Fruit fly (Drosophila melanogaster) whole organism, embryonic: Measurements from ENCODE around the gene mld.

Experiments
- Adf1 ChIP-seq: fragments of 200-800 bp; sonication (Bioruptor generic); IDR thresholded peaks from 2 replicates; pipeline ENCODE4 v1.3.6; 2022; ENCODE audit warnings: missing biosample characterization, missing genetic modification characterization
- B-H2 ChIP-seq: fragments of 200-800 bp; sonication (Bioruptor generic); optimal IDR thresholded peaks from 2 replicates; lab custom pipeline; 2018; ENCODE audit warnings: missing biosample characterization, mild to moderate bottlenecking, missing genetic modification characterization
- CG11456 ChIP-seq: fragments of 200-800 bp; sonication (Bioruptor generic); IDR thresholded peaks from 3 replicates; pipeline ENCODE4 v1.3.6; 2022; ENCODE audit warnings: missing biosample characterization, missing genetic modification characterization
- CG11696 ChIP-seq: fragments of 200-800 bp; sonication (Bioruptor generic); IDR thresholded peaks from 2 replicates; pipeline ENCODE4 v1.3.6; 2022; ENCODE audit warnings: missing biosample characterization, missing genetic modification characterization
- CG12071 ChIP-seq: fragments of 200-800 bp; sonication (Bioruptor generic); optimal IDR thresholded peaks from 3 replicates; lab custom pipeline; 2018; ENCODE audit warnings: missing biosample characterization, mild to moderate bottlenecking, missing genetic modification characterization
- CG13287 ChIP-seq: fragments of 200-800 bp; sonication (Bioruptor generic); IDR thresholded peaks from 2 replicates; pipeline ENCODE4 v1.3.6; 2022; ENCODE audit warnings: missing biosample characterization, missing genetic modification characterization; ENCODE audit not compliant: partially characterized antibody
- CG13894 ChIP-seq: fragments of 200-800 bp; sonication (Bioruptor generic); optimal IDR thresholded peaks from 3 replicates; lab custom pipeline; 2018; ENCODE audit warnings: missing biosample characterization, mild to moderate bottlenecking, missing genetic modification characterization, moderate library complexity
- CG14050 ChIP-seq: fragments of 200-800 bp; sonication (Bioruptor generic); IDR thresholded peaks from 3 replicates; pipeline ENCODE4 v1.3.6; 2022; ENCODE audit warnings: missing biosample characterization, missing genetic modification characterization
- CG14441 ChIP-seq: fragments of 200-800 bp; sonication (Bioruptor generic); IDR thresholded peaks from 2 replicates; pipeline ENCODE4 v1.3.6; 2022; ENCODE audit warnings: missing biosample characterization, missing genetic modification characterization
- CG1529 ChIP-seq: fragments of 200-800 bp; sonication (Bioruptor generic); optimal IDR thresholded peaks from 3 replicates; lab custom pipeline; 2018; ENCODE audit warnings: missing biosample characterization, missing genetic modification characterization
- CG16779 ChIP-seq: fragments of 200-800 bp; sonication (Bioruptor generic); IDR thresholded peaks from 2 replicates; pipeline ENCODE4 v1.3.6; 2022; ENCODE audit warnings: missing biosample characterization, missing genetic modification characterization
- CG17359 ChIP-seq: fragments of 200-800 bp; sonication (Bioruptor generic); optimal IDR thresholded peaks from 3 replicates; lab custom pipeline; 2018; ENCODE audit warnings: missing biosample characterization, mild to moderate bottlenecking, missing genetic modification characterization, moderate library complexity
- CG17361 ChIP-seq: fragments of 200-800 bp; sonication (Bioruptor generic); IDR thresholded peaks from 3 replicates; pipeline ENCODE4 v1.3.6; 2022; ENCODE audit warnings: missing biosample characterization, missing genetic modification characterization
- CG2678 ChIP-seq: fragments of 200-800 bp; sonication (Bioruptor generic); optimal IDR thresholded peaks from 3 replicates; lab custom pipeline; 2019; ENCODE audit warnings: missing biosample characterization, mild to moderate bottlenecking, missing genetic modification characterization, moderate library complexity
- CG31365 ChIP-seq: fragments of 200-800 bp; sonication (Bioruptor generic); optimal IDR thresholded peaks from 2 replicates; lab custom pipeline; 2018; ENCODE audit warnings: missing biosample characterization, mild to moderate bottlenecking, missing genetic modification characterization
- CG31441 ChIP-seq: fragments of 200-800 bp; sonication (Bioruptor generic); IDR thresholded peaks from 2 replicates; pipeline ENCODE4 v1.3.6; 2022; ENCODE audit warnings: missing biosample characterization, missing genetic modification characterization
- CG3281 ChIP-seq: fragments of 200-800 bp; sonication (Bioruptor generic); optimal IDR thresholded peaks from 3 replicates; lab custom pipeline; 2017; ENCODE audit warnings: missing biosample characterization, mild to moderate bottlenecking, missing genetic modification characterization
- CG4404 ChIP-seq: fragments of 200-800 bp; sonication (Bioruptor generic); IDR thresholded peaks from 2 replicates; pipeline ENCODE4 v1.3.6; 2022; ENCODE audit warnings: missing biosample characterization, missing genetic modification characterization
- CG6254 ChIP-seq: fragments of 200-800 bp; sonication (Bioruptor generic); optimal IDR thresholded peaks from 3 replicates; lab custom pipeline; 2017; ENCODE audit warnings: mild to moderate bottlenecking, missing biosample characterization, missing genetic modification reagents, missing genetic modification characterization
- CG6854 ChIP-seq: fragments of 200-800 bp; sonication (Bioruptor generic); optimal IDR thresholded peaks from 3 replicates; lab custom pipeline; 2017; ENCODE audit warnings: missing biosample characterization, mild to moderate bottlenecking, missing genetic modification characterization
- CG8290 ChIP-seq, 3 experiments: fragments of 200-800 bp; sonication (Bioruptor generic); optimal IDR thresholded peaks; 2 replicates each; lab custom pipeline; 2016 to 2019; ENCODE audit warnings: missing biosample characterization in 3 of 3, missing genetic modification characterization in 3 of 3, mild to moderate bottlenecking in 2 of 3, moderate library complexity in 1 of 3
- Camta ChIP-seq: fragments of 200-800 bp; sonication (Bioruptor generic); optimal IDR thresholded peaks from 2 replicates; lab custom pipeline; 2016; ENCODE audit warnings: missing biosample characterization, missing genetic modification characterization
- E2f1 ChIP-seq: fragments of 200-800 bp; sonication (Bioruptor generic); IDR thresholded peaks from 2 replicates; pipeline ENCODE4 v1.3.6; 2022; ENCODE audit warnings: missing biosample characterization, missing genetic modification characterization
- Ets65A ChIP-seq: fragments of 200-800 bp; sonication (Bioruptor generic); peaks from one replicate; lab custom pipeline; 2016; ENCODE audit warnings: missing biosample characterization, missing genetic modification characterization
- HmgZ ChIP-seq: fragments of 200-800 bp; sonication (Bioruptor generic); optimal IDR thresholded peaks from 2 replicates; lab custom pipeline; 2018; ENCODE audit warnings: missing biosample characterization, mild to moderate bottlenecking, missing genetic modification characterization
- Hr51 ChIP-seq, 2 experiments: fragments of 200-800 bp; sonication (Bioruptor generic); optimal IDR thresholded peaks; 2 replicates in 1 of 2; 3 replicates in 1 of 2; lab custom pipeline; 2016 to 2018; ENCODE audit warnings: missing biosample characterization in 2 of 2, missing genetic modification characterization in 2 of 2, mild to moderate bottlenecking in 1 of 2, moderate library complexity in 1 of 2
- MBD-R2 ChIP-seq: fragments of 200-800 bp; sonication (Bioruptor generic); IDR thresholded peaks from 2 replicates; pipeline ENCODE4 v1.3.6; 2022; ENCODE audit warnings: missing biosample characterization, missing genetic modification characterization
- Med ChIP-seq: fragments of 200-800 bp; sonication (Bioruptor generic); peaks from one replicate; lab custom pipeline; 2016; ENCODE audit warnings: missing biosample characterization, missing genetic modification characterization, mild to moderate bottlenecking, inconsistent platforms, moderate library complexity
- NC2β ChIP-seq: fragments of 200-800 bp; sonication (Bioruptor generic); optimal IDR thresholded peaks from 2 replicates; lab custom pipeline; 2016; ENCODE audit warnings: missing biosample characterization, missing genetic modification characterization
- NFAT ChIP-seq: fragments of 200-800 bp; sonication (Bioruptor generic); IDR thresholded peaks from 2 replicates; pipeline ENCODE4 v1.3.6; 2022; ENCODE audit warnings: missing biosample characterization, missing genetic modification characterization
- PHDP ChIP-seq: fragments of 200-800 bp; sonication (Bioruptor generic); optimal IDR thresholded peaks from 3 replicates; lab custom pipeline; 2018; ENCODE audit warnings: missing biosample characterization, mild to moderate bottlenecking, missing genetic modification characterization, moderate library complexity
- Ptx1 ChIP-seq: fragments of 200-800 bp; sonication (Bioruptor generic); IDR thresholded peaks from 2 replicates; pipeline ENCODE4 v1.3.6; 2022; ENCODE audit warnings: missing biosample characterization, missing genetic modification characterization
- Six4 ChIP-seq: fragments of 200-800 bp; sonication (Bioruptor generic); optimal IDR thresholded peaks from 2 replicates; lab custom pipeline; 2016; ENCODE audit warnings: missing biosample characterization, missing genetic modification characterization
- Sox102F ChIP-seq: fragments of 200-800 bp; sonication (Bioruptor generic); optimal IDR thresholded peaks from 2 replicates; lab custom pipeline; 2018; ENCODE audit warnings: missing biosample characterization, mild to moderate bottlenecking, missing genetic modification characterization, moderate library complexity
- Spps ChIP-seq: fragments of 200-800 bp; sonication (Bioruptor generic); optimal IDR thresholded peaks from 2 replicates; lab custom pipeline; 2018; ENCODE audit warnings: missing biosample characterization, mild to moderate bottlenecking, missing genetic modification characterization
- Xbp1 ChIP-seq: fragments of 200-800 bp; sonication (Bioruptor generic); optimal IDR thresholded peaks from 3 replicates; lab custom pipeline; 2016; ENCODE audit warnings: missing biosample characterization, mild to moderate bottlenecking, missing genetic modification characterization
- abd-A ChIP-seq: fragments of 200-800 bp; sonication (Bioruptor generic); optimal IDR thresholded peaks from 3 replicates; lab custom pipeline; 2019; ENCODE audit warnings: missing biosample characterization, mild to moderate bottlenecking, missing genetic modification characterization, moderate library complexity
- ato ChIP-seq: fragments of 200-800 bp; sonication (Bioruptor generic); IDR thresholded peaks from 2 replicates; pipeline ENCODE4 v1.3.6; 2022; ENCODE audit warnings: missing biosample characterization, missing genetic modification characterization; ENCODE audit not compliant: partially characterized antibody
- caup ChIP-seq: fragments of 200-800 bp; sonication (Bioruptor generic); optimal IDR thresholded peaks from 3 replicates; lab custom pipeline; 2017; ENCODE audit warnings: missing biosample characterization, mild to moderate bottlenecking, missing genetic modification characterization, moderate library complexity; ENCODE audit not compliant: severe bottlenecking
- dm ChIP-seq: fragments of 200-800 bp; sonication (Bioruptor generic); optimal IDR thresholded peaks from 3 replicates; lab custom pipeline; 2016; ENCODE audit warnings: missing biosample characterization, missing genetic modification characterization
- ewg ChIP-seq: fragments of 200-800 bp; sonication (Bioruptor generic); optimal IDR thresholded peaks from 3 replicates; lab custom pipeline; 2017; ENCODE audit warnings: mild to moderate bottlenecking, missing biosample characterization, missing genetic modification reagents, missing genetic modification characterization
- exex ChIP-seq: fragments of 200-800 bp; sonication (Bioruptor generic); optimal IDR thresholded peaks from 4 replicates; lab custom pipeline; 2018; ENCODE audit warnings: missing biosample characterization, mild to moderate bottlenecking, missing genetic modification characterization, moderate library complexity
- fu2 ChIP-seq: fragments of 200-800 bp; sonication (Bioruptor generic); optimal IDR thresholded peaks from 2 replicates; lab custom pipeline; 2016; ENCODE audit warnings: missing biosample characterization, missing genetic modification characterization
- gfzf ChIP-seq: fragments of 200-800 bp; sonication (Bioruptor generic); optimal IDR thresholded peaks from 2 replicates; lab custom pipeline; 2016; ENCODE audit warnings: missing biosample characterization, mild to moderate bottlenecking, missing genetic modification characterization, moderate library complexity
- jing ChIP-seq: fragments of 200-800 bp; sonication (Bioruptor generic); optimal IDR thresholded peaks from 2 replicates; lab custom pipeline; 2018; ENCODE audit warnings: missing biosample characterization, mild to moderate bottlenecking, missing genetic modification characterization
- lmd ChIP-seq: fragments of 200-800 bp; sonication (Bioruptor generic); IDR thresholded peaks from 2 replicates; pipeline ENCODE4 v1.3.6; 2022; ENCODE audit warnings: missing biosample characterization, missing genetic modification characterization
- sd ChIP-seq: fragments of 200-800 bp; sonication (Bioruptor generic); optimal IDR thresholded peaks from 3 replicates; lab custom pipeline; 2018; ENCODE audit warnings: missing biosample characterization, mild to moderate bottlenecking, missing genetic modification characterization, moderate library complexity
- sug ChIP-seq: fragments of 200-800 bp; optimal IDR thresholded peaks from 2 replicates; lab custom pipeline; 2019; ENCODE audit warnings: missing biosample characterization, mild to moderate bottlenecking, missing genetic modification characterization, moderate library complexity
- tup ChIP-seq: fragments of 200-800 bp; sonication (Bioruptor generic); optimal IDR thresholded peaks from 2 replicates; lab custom pipeline; 2016; ENCODE audit warnings: missing biosample characterization, mild to moderate bottlenecking, missing genetic modification characterization, moderate library complexity
- vnd ChIP-seq: fragments of 200-800 bp; sonication (Bioruptor generic); IDR thresholded peaks from 3 replicates; pipeline ENCODE4 v1.3.6; 2022; ENCODE audit warnings: missing biosample characterization, missing genetic modification characterization; ENCODE audit not compliant: partially characterized antibody

The mld gene

DNA sequence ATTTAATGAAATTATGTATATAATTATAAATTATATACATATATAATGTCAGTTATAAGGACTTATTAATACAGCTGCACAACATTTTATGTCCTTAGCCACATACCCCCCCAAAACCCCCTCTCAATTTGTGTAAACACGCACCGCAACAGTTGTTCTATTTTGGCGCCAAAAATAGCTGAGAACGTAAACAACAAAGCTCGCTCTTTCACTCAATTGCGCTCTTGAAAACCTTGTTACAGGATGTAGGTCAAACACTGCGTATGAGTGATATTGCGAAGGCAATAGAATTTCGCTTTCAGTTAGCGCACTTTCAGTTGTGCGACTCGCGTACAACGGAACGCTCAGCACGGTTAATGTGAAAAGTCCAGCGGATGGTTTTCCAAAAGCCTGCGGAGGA lies 41.1 kb upstream of the mld start, which contains the start of gene Esyt2 (continued):
- TF ChIP-seq Hr51 (GFP tag; optimal IDR thresholded peaks at IDR 0.05; lab: Kevin White, UChicago) = peak in 1 of 2 experiments; percentile 57
- TF ChIP-seq lmd = peak; percentile 49; the same call in 1 of the 2 replicates
- no peak for TF ChIP-seq CG31365 (tag; lab: Kevin White, UChicago)
- no peak for TF ChIP-seq Ets65A
- peak; percentile 47 for TF ChIP-seq Ptx1
- TF ChIP-seq CG11696 = no peak
- TF ChIP-seq CG11456 (GFP tag; lab: Robert Waterston, UW) = peak; percentile 53; the same call in 2 of the 3 replicates
- no peak; the same call in 2 of the 3 replicates for TF ChIP-seq CG14050
- no peak for TF ChIP-seq fu2
- no peak for TF ChIP-seq exex (tag; lab: Kevin White, UChicago)
- TF ChIP-seq tup (GFP tag; lab: Kevin White, UChicago) = no peak
- TF ChIP-seq Xbp1 (GFP tag; lab: Kevin White, UChicago) = peak; percentile 26
- no peak for TF ChIP-seq HmgZ (tag; lab: Kevin White, UChicago)
- TF ChIP-seq MBD-R2 (GFP tag; lab: Robert Waterston, UW) = peak; percentile 48; the same call in 1 of the 2 replicates
- no peak for TF ChIP-seq dm
- TF ChIP-seq ewg (GFP tag; lab: Kevin White, UChicago) = no peak
- TF ChIP-seq CG13894 (tag; lab: Kevin White, UChicago) = peak; percentile 18
- TF ChIP-seq CG13287 = no peak; the same call in 1 of the 2 replicates
- TF ChIP-seq CG6254 (GFP tag; lab: Kevin White, UChicago) = no peak
- TF ChIP-seq abd-A (tag; lab: Kevin White, UChicago) = peak; percentile 34
- TF ChIP-seq NFAT (GFP tag; lab: Robert Waterston, UW) = peak; percentile 61
- peak; percentile 33 for TF ChIP-seq CG12071
- peak; percentile 55 for TF ChIP-seq Sox102F (GFP tag; lab: Kevin White, UChicago)
- no peak for TF ChIP-seq gfzf (GFP tag; lab: Kevin White, UChicago)
- peak; percentile 79 for TF ChIP-seq Med (GFP tag; lab: Kevin White, UChicago)
- no peak; the same call in 1 of the 2 replicates for TF ChIP-seq Adf1
- no peak for TF ChIP-seq Six4 (GFP tag; lab: Kevin White, UChicago)
- no peak for TF ChIP-seq NC2β (GFP tag; lab: Kevin White, UChicago)
- TF ChIP-seq CG1529 (GFP tag; lab: Kevin White, UChicago) = no peak
- TF ChIP-seq PHDP (tag; lab: Kevin White, UChicago) = peak; percentile 8
- TF ChIP-seq CG4404 (GFP tag; lab: Robert Waterston, UW) = peak; percentile 15; the same call in 1 of the 2 replicates
- TF ChIP-seq vnd (GFP tag; lab: Robert Waterston, UW) = no peak
- peak; percentile 54 for TF ChIP-seq CG3281 (GFP tag; lab: Kevin White, UChicago)
- no peak for TF ChIP-seq CG8290 (GFP tag; optimal IDR thresholded peaks at IDR 0.05; lab: Kevin White, UChicago)
- TF ChIP-seq CG8290 (tag; optimal IDR thresholded peaks at IDR 0.05; lab: Kevin White, UChicago) = peak in 1 of 2 experiments; percentile 51
- peak; percentile 5 for TF ChIP-seq B-H2 (GFP tag; lab: Kevin White, UChicago)
- TF ChIP-seq CG17359 = peak; percentile 56
- TF ChIP-seq CG2678 (tag; lab: Kevin White, UChicago) = peak; percentile 64
- TF ChIP-seq CG14441 (GFP tag; lab: Robert Waterston, UW) = peak; percentile 53
- peak; percentile 86 for TF ChIP-seq E2f1 (GFP tag; lab: Robert Waterston, UW)
- TF ChIP-seq Camta (GFP tag; lab: Kevin White, UChicago) = no peak
- TF ChIP-seq ato = no peak
- no peak for TF ChIP-seq CG17361 (GFP tag; lab: Robert Waterston, UW)
- peak; percentile 48 for TF ChIP-seq CG6854 (GFP tag; lab: Kevin White, UChicago)
- peak; percentile 57 for TF ChIP-seq sd (tag; lab: Kevin White, UChicago)
- TF ChIP-seq caup (GFP tag; lab: Kevin White, UChicago) = peak; percentile 16
- TF ChIP-seq CG16779 (GFP tag; lab: Robert Waterston, UW) = 0 out of 2 replicates have a peak, but pooled peaks have one; percentile 7
- no peak for TF ChIP-seq jing (GFP tag; lab: Kevin White, UChicago)
- no peak for TF ChIP-seq sug (tag; lab: Kevin White, UChicago)
- TF ChIP-seq CG31441 (GFP tag; lab: Robert Waterston, UW) = 0 out of 2 replicates have a peak, but pooled peaks have one; percentile 20
- no peak for TF ChIP-seq Spps (tag; lab: Kevin White, UChicago)
